Worm (Caenorhabditis elegans): ENCODE measurements around the gene Y69H2.1.

Y69H2.1 gene

ce11 chrV:18631966-18632531 is 9.7 kb upstream of the Y69H2.1 start:
- TF ChIP-seq grh-1 (GFP tag; IDR thresholded peaks at IDR 0.05) = no peak

- TF ChIP-seq fkh-10 (GFP tag; optimal IDR thresholded peaks at IDR 0.05) = no peak
- TF ChIP-seq fkh-8 (tag; optimal IDR thresholded peaks at IDR 0.05) = no peak
- no peak for TF ChIP-seq pag-3 (tag; optimal IDR thresholded peaks at IDR 0.05; ENCODE audit: borderline replicate concordance, insufficient read depth)
Measured at ce11 chrV:18628907-18629306, 6.5 kb upstream of the Y69H2.1 start.

DNA sequence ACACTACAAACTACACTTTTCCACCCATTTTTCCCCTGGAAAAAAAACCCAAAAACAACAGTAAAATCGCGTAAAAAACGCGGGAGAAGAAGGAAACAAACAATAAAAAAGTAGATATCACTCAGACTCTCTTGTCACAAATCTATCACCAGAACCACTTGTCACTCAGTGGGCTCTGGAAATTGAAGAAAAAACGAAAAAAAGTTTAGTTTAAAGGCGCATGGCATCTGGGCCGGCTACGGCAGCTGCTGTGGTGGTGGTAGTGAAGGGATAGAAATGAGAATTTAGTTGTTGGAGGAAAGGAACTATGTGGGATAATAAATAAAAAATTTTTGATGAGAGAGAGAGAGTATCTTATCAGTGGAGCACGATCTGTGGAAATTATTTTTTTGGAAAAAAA is 5.1 kb upstream of the Y69H2.1 start:
- no peak for TF ChIP-seq nhr-12 (tag; optimal IDR thresholded peaks at IDR 0.05)
- no peak for TF ChIP-seq nhr-90 (tag; optimal IDR thresholded peaks at IDR 0.05; ENCODE audit: poor library complexity)
- TF ChIP-seq lin-13 (GFP tag; optimal IDR thresholded peaks at IDR 0.05) = no peak
- no peak for TF ChIP-seq unc-98 (GFP tag; IDR thresholded peaks at IDR 0.05)
- TF ChIP-seq isw-1 (GFP tag; IDR thresholded peaks at IDR 0.05) = no peak
- TF ChIP-seq lir-3 (tag; optimal IDR thresholded peaks at IDR 0.05; ENCODE audit: poor library complexity) = no peak
- TF ChIP-seq elt-2 (tag; optimal IDR thresholded peaks at IDR 0.05) = no peak
- TF ChIP-seq unc-62 (GFP tag; optimal IDR thresholded peaks at IDR 0.05) = no peak
- no peak for TF ChIP-seq vab-15 (tag; optimal IDR thresholded peaks at IDR 0.05)
- TF ChIP-seq rnt-1 (tag; optimal IDR thresholded peaks at IDR 0.05) = peak; percentile 43
- no peak for TF ChIP-seq C04F5.9 (tag; optimal IDR thresholded peaks at IDR 0.05)
- no peak for TF ChIP-seq aha-1 (tag; optimal IDR thresholded peaks at IDR 0.05)
- TF ChIP-seq lin-15B (tag; optimal IDR thresholded peaks at IDR 0.05) = no peak
- peak in 1 of 2 experiments; percentile 13 for TF ChIP-seq lsy-2 (tag; optimal IDR thresholded peaks at IDR 0.05)
- no peak for TF ChIP-seq elt-3 (tag; optimal IDR thresholded peaks at IDR 0.05)
- TF ChIP-seq hlh-4 (tag; optimal IDR thresholded peaks at IDR 0.05) = no peak
- TF ChIP-seq dpl-1 (GFP tag; optimal IDR thresholded peaks at IDR 0.05) = no peak
- no peak for TF ChIP-seq mef-2 (tag; optimal IDR thresholded peaks at IDR 0.05)
- TF ChIP-seq nhr-11 (tag; optimal IDR thresholded peaks at IDR 0.05) = no peak
- TF ChIP-seq lin-39 (tag; optimal IDR thresholded peaks at IDR 0.05) = no peak
- TF ChIP-seq tbx-2 (tag; optimal IDR thresholded peaks at IDR 0.05) = no peak
- TF ChIP-seq ztf-11 (tag; optimal IDR thresholded peaks at IDR 0.05) = no peak
- TF ChIP-seq pag-3 (tag; optimal IDR thresholded peaks at IDR 0.05; ENCODE audit: borderline replicate concordance, insufficient read depth) = peak; percentile 84
- no peak for TF ChIP-seq zag-1 (tag; optimal IDR thresholded peaks at IDR 0.05)
- TF ChIP-seq tlp-1 (tag; optimal IDR thresholded peaks at IDR 0.05) = no peak
- peak; percentile 8 for TF ChIP-seq unc-130 (tag; optimal IDR thresholded peaks at IDR 0.05)
- TF ChIP-seq swsn-7 (tag; optimal IDR thresholded peaks at IDR 0.05) = no peak
- TF ChIP-seq grh-1 (GFP tag; IDR thresholded peaks at IDR 0.05) = no peak
- no peak for TF ChIP-seq skn-1 (tag; optimal IDR thresholded peaks at IDR 0.05)
- TF ChIP-seq zip-4 (GFP tag; optimal IDR thresholded peaks at IDR 0.05) = no peak
- no peak for TF ChIP-seq mab-9 (GFP tag; IDR thresholded peaks at IDR 0.05)
- no peak for TF ChIP-seq snu-23 (GFP tag; optimal IDR thresholded peaks at IDR 0.05)
- TF ChIP-seq mep-1 (tag; optimal IDR thresholded peaks at IDR 0.05) = no peak
- peak; percentile 47 for TF ChIP-seq lin-14 (GFP tag; optimal IDR thresholded peaks at IDR 0.05)
- no peak for TF ChIP-seq fkh-10 (GFP tag; optimal IDR thresholded peaks at IDR 0.05)
- no peak for TF ChIP-seq egl-13 (tag; optimal IDR thresholded peaks at IDR 0.05)
- TF ChIP-seq efl-1 (optimal IDR thresholded peaks at IDR 0.05) = no peak
- peak in 1 of 2 experiments; percentile 69 for TF ChIP-seq efl-1 (GFP tag; optimal IDR thresholded peaks at IDR 0.05 in 1 of 2)
- TF ChIP-seq ceh-90 (tag; optimal IDR thresholded peaks at IDR 0.05) = no peak
- TF ChIP-seq pax-3 (tag; optimal IDR thresholded peaks at IDR 0.05) = no peak
- TF ChIP-seq jun-1 (tag; optimal IDR thresholded peaks at IDR 0.05) = no peak
- TF ChIP-seq nhr-84 (tag; optimal IDR thresholded peaks at IDR 0.05) = no peak
- no peak for TF ChIP-seq aly-2 (tag; optimal IDR thresholded peaks at IDR 0.05)
- TF ChIP-seq sptf-1 (tag; optimal IDR thresholded peaks at IDR 0.05) = no peak
- TF ChIP-seq nhr-28 (tag; optimal IDR thresholded peaks at IDR 0.05) = no peak
- TF ChIP-seq sup-37 (GFP tag; optimal IDR thresholded peaks at IDR 0.05) = no peak
